Worm (Caenorhabditis elegans) whole organism, late embryonic: ENCODE data around the gene R102.1.

ENCODE experiments used
- F13H6.1 ChIP-seq: sonication (generic microtip); optimal IDR thresholded peaks from 2 replicates; lab custom pipeline; 2016; ENCODE audit warnings: missing genetic modification characterization, missing compliant biosample characterization
- ama-1 ChIP-seq: fragments of 150-350 bp; optimal IDR thresholded peaks from 2 replicates; lab custom pipeline; 2014
- ceh-19 ChIP-seq: fragments of 200-800 bp; sonication (Bioruptor generic); optimal IDR thresholded peaks from 2 replicates; lab custom pipeline; 2018; ENCODE audit warnings: mild to moderate bottlenecking, missing genetic modification characterization, missing compliant biosample characterization
- ceh-31 ChIP-seq: sonication (generic microtip); optimal IDR thresholded peaks from 2 replicates; lab custom pipeline; 2016; ENCODE audit warnings: missing genetic modification characterization, missing compliant biosample characterization
- ceh-45 ChIP-seq: fragments of 200-800 bp; sonication (Bioruptor generic); IDR thresholded peaks from 2 replicates; pipeline ENCODE4 v1.3.6; 2022; ENCODE audit warnings: missing genetic modification reagents, missing genetic modification characterization, missing compliant biosample characterization
- dve-1 ChIP-seq: sonication (generic microtip); optimal IDR thresholded peaks from 2 replicates; lab custom pipeline; 2017; ENCODE audit warnings: antibody characterized with exemption, mild to moderate bottlenecking, missing genetic modification characterization, missing compliant biosample characterization
- lin-11 ChIP-seq: fragments of 200-800 bp; sonication (Bioruptor generic); optimal IDR thresholded peaks from 2 replicates; lab custom pipeline; 2018; ENCODE audit warnings: mild to moderate bottlenecking, missing genetic modification characterization, missing compliant biosample characterization
- nfya-1 ChIP-seq: sonication (generic microtip); optimal IDR thresholded peaks from 2 replicates; lab custom pipeline; 2017; ENCODE audit warnings: missing genetic modification characterization, mild to moderate bottlenecking, missing compliant biosample characterization, antibody characterized with exemption, moderate library complexity
- pha-4 ChIP-seq: fragments of 150-350 bp; optimal IDR thresholded peaks from 2 replicates; lab custom pipeline; 2018; ENCODE audit warnings: missing biosample characterization, missing genetic modification reagents, missing genetic modification characterization
- sox-4 ChIP-seq: sonication (generic microtip); optimal IDR thresholded peaks from 2 replicates; lab custom pipeline; 2017; ENCODE audit warnings: mild to moderate bottlenecking, missing genetic modification characterization, inconsistent platforms, missing compliant biosample characterization
- tbx-2 ChIP-seq: sonication (generic microtip); optimal IDR thresholded peaks from 2 replicates; lab custom pipeline; 2016; ENCODE audit warnings: missing genetic modification characterization, missing compliant biosample characterization
- unc-86 ChIP-seq: sonication (generic microtip); optimal IDR thresholded peaks from 2 replicates; lab custom pipeline; 2016; ENCODE audit warnings: missing genetic modification characterization, missing compliant biosample characterization

DNA sequence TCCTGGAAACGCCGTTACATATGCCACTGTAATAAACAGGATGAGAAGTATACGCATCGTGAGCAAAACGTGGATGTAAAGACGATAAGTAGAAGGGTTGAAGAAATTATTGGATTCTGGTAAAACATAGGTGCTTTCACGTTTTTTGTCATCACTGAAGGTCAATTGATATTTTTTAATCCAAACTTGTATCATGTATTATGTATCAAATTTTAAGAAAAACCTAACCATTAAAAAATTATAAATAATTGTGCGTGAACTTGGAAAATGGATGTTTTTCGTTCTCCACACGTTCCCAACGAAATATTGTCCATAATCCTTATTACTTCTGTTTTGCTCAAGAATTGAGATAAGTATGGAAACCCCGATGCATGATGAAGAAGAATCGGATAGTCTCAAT, 4.3 kb downstream of the R102.1 start, which contains the start of gene R102.8:
- TF ChIP-seq pha-4 (tag; lab: Kevin White, UChicago) = no peak
- TF ChIP-seq ama-1 (lab: Kevin White, UChicago) = no peak
- TF ChIP-seq tbx-2 (tag; lab: Kevin White, UChicago) = no peak
- no peak for TF ChIP-seq ceh-45 (GFP tag; lab: Robert Waterston, UW)
- no peak for TF ChIP-seq unc-86 (tag; lab: Kevin White, UChicago)
- no peak for TF ChIP-seq ceh-31 (tag; lab: Kevin White, UChicago)
- TF ChIP-seq lin-11 (tag; lab: Kevin White, UChicago) = no peak
- no peak for TF ChIP-seq ceh-19 (GFP tag; lab: Kevin White, UChicago)
- TF ChIP-seq sox-4 = no peak
- no peak for TF ChIP-seq nfya-1 (tag; lab: Kevin White, UChicago)
- TF ChIP-seq F13H6.1 (tag; lab: Kevin White, UChicago) = no peak
- TF ChIP-seq dve-1 = no peak
